Fruit fly (Drosophila melanogaster): ENCODE data around the gene Itgbn.

The Itgbn gene

dm6 chr2L:21037723-21038122 is 15.1 kb upstream of the Itgbn start (continued):
- TF ChIP-seq CG4424 (GFP tag; optimal IDR thresholded peaks at IDR 0.05) (peak; percentile 9), stc (GFP tag; IDR thresholded peaks at IDR 0.05) (peak; percentile 69; the same call in 1 of the 2 replicates), BtbVII (GFP tag; optimal IDR thresholded peaks at IDR 0.05) (peak; percentile 75), peb (GFP tag; IDR thresholded peaks at IDR 0.05) (peak; percentile 27; the same call in 1 of the 2 replicates), CG6854 (GFP tag; optimal IDR thresholded peaks at IDR 0.05) (peak; percentile 41), HLH3B (GFP tag; IDR thresholded peaks at IDR 0.05) (peak; percentile 30; the same call in 1 of the 2 replicates), CG31441 (GFP tag; IDR thresholded peaks at IDR 0.05) (peak; percentile 50; the same call in 1 of the 2 replicates), luna (GFP tag; optimal IDR thresholded peaks at IDR 0.05) (no peak), CG7963 (GFP tag; IDR thresholded peaks at IDR 0.05; ENCODE audit: partially characterized antibody) (no peak), CG14710 (tag; optimal IDR thresholded peaks at IDR 0.05) (peak; percentile 64), inv (GFP tag; IDR thresholded peaks at IDR 0.05; ENCODE audit: partially characterized antibody) (no peak), CG9437 (GFP tag; optimal IDR thresholded peaks at IDR 0.05) (no peak), MTF-1 (GFP tag; optimal IDR thresholded peaks at IDR 0.05; ENCODE audit: borderline replicate concordance) (peak; percentile 83), onecut (GFP tag; IDR thresholded peaks at IDR 0.05) (peak; percentile 32; the same call in 1 of the 2 replicates), CG5180 (GFP tag; optimal IDR thresholded peaks at IDR 0.05) (peak; percentile 56), CG17186 (GFP tag; optimal IDR thresholded peaks at IDR 0.05) (peak; percentile 12), Med (GFP tag) (peak; percentile 69), D (optimal IDR thresholded peaks at IDR 0.05) (no peak), D (GFP tag; optimal IDR thresholded peaks at IDR 0.05) (peak; percentile 61), Xrp1 (GFP tag; IDR thresholded peaks at IDR 0.05) (peak; percentile 81), CG12299 (tag; optimal IDR thresholded peaks at IDR 0.05) (no peak), CG11696 (GFP tag; IDR thresholded peaks at IDR 0.05) (peak; percentile 22; the same call in 1 of the 2 replicates), CG32767 (GFP tag; IDR thresholded peaks at IDR 0.05) (no peak), CG18011 (GFP tag; optimal IDR thresholded peaks at IDR 0.05) (no peak), CG17829 (tag; optimal IDR thresholded peaks at IDR 0.05) (peak; percentile 56), CG10267 (tag; optimal IDR thresholded peaks at IDR 0.05) (peak; percentile 8), gro (GFP tag; optimal IDR thresholded peaks at IDR 0.05) (no peak), bsh (GFP tag; optimal IDR thresholded peaks at IDR 0.05) (peak in 1 of 2 experiments; percentile 23), Spps (tag; optimal IDR thresholded peaks at IDR 0.05) (peak; percentile 51), CG10543 (GFP tag; optimal IDR thresholded peaks at IDR 0.05) (no peak), esg (GFP tag; conservative IDR thresholded peaks at IDR 0.05) (no peak), CG3407 (GFP tag; optimal IDR thresholded peaks at IDR 0.05) (peak; percentile 29), CG2202 (tag; optimal IDR thresholded peaks at IDR 0.05) (peak; percentile 33), CG2678 (tag; optimal IDR thresholded peaks at IDR 0.05) (peak; percentile 75), CG11504 (tag; optimal IDR thresholded peaks at IDR 0.05) (peak; percentile 9), caup (GFP tag; optimal IDR thresholded peaks at IDR 0.05; ENCODE audit: severe bottlenecking) (peak; percentile 37), rib (GFP tag; IDR thresholded peaks at IDR 0.05) (no peak), Dek (tag; optimal IDR thresholded peaks at IDR 0.05) (no peak), CG4820 (GFP tag; optimal IDR thresholded peaks at IDR 0.05) (no peak), tna (GFP tag; IDR thresholded peaks at IDR 0.05; ENCODE audit: partially characterized antibody) (no peak), sc (optimal IDR thresholded peaks at IDR 0.05) (no peak), sc (GFP tag; optimal IDR thresholded peaks at IDR 0.05) (peak; percentile 7), Vsx1 (GFP tag; optimal IDR thresholded peaks at IDR 0.05) (no peak), wek (GFP tag; optimal IDR thresholded peaks at IDR 0.05) (peak; percentile 61), CG31365 (tag; optimal IDR thresholded peaks at IDR 0.05) (peak; percentile 53), tap (tag; optimal IDR thresholded peaks at IDR 0.05) (peak; percentile 62), CG17802 (tag; optimal IDR thresholded peaks at IDR 0.05) (peak; percentile 7), CG6813 (GFP tag; optimal IDR thresholded peaks at IDR 0.05) (peak; percentile 88), nerfin-1 (tag; optimal IDR thresholded peaks at IDR 0.05) (peak; percentile 70), CG8944 (GFP tag; optimal IDR thresholded peaks at IDR 0.05) (no peak)

Measured in whole organism, embryonic.